Worm (Caenorhabditis elegans) whole organism, mixed stage, embryonic: ENCODE data around the gene C07E3.3.

Source experiments
- M03D4.4 ChIP-seq: sonication (generic microtip); optimal IDR thresholded peaks from 2 replicates; lab custom pipeline; 2017; ENCODE audit warnings: mild to moderate bottlenecking, missing genetic modification characterization, missing compliant biosample characterization
- bed-3 ChIP-seq: fragments of 200-800 bp; sonication (Bioruptor generic); optimal IDR thresholded peaks from 3 replicates; lab custom pipeline; 2018; ENCODE audit warnings: mild to moderate bottlenecking, missing genetic modification characterization, moderate library complexity, missing compliant biosample characterization
- ceh-43 ChIP-seq: fragments of 200-800 bp; sonication (Bioruptor generic); optimal IDR thresholded peaks from 2 replicates; lab custom pipeline; 2018; ENCODE audit warnings: mild to moderate bottlenecking, missing genetic modification characterization, moderate library complexity, missing compliant biosample characterization
- ceh-83 ChIP-seq: fragments of 200-800 bp; sonication (Bioruptor generic); optimal IDR thresholded peaks from 2 replicates; lab custom pipeline; 2018; ENCODE audit warnings: mild to moderate bottlenecking, missing genetic modification characterization, missing compliant biosample characterization
- ces-1 ChIP-seq: fragments of 150-350 bp; optimal IDR thresholded peaks from 2 replicates; lab custom pipeline; 2014; ENCODE audit warnings: missing biosample characterization, missing genetic modification reagents, missing genetic modification characterization
- cnd-1 ChIP-seq: fragments of 200-800 bp; sonication (Bioruptor generic); optimal IDR thresholded peaks from 2 replicates; lab custom pipeline; 2018; ENCODE audit warnings: mild to moderate bottlenecking, missing genetic modification characterization, missing compliant biosample characterization
- drap-1 ChIP-seq: fragments of 200-800 bp; sonication (Bioruptor generic); optimal IDR thresholded peaks from 3 replicates; lab custom pipeline; 2018; ENCODE audit warnings: mild to moderate bottlenecking, missing genetic modification characterization, missing compliant biosample characterization
- ham-2 ChIP-seq: fragments of 200-800 bp; sonication (Bioruptor generic); optimal IDR thresholded peaks from 2 replicates; lab custom pipeline; 2018; ENCODE audit warnings: mild to moderate bottlenecking, missing genetic modification characterization, missing compliant biosample characterization
- hlh-1 ChIP-seq: fragments of 150-350 bp; optimal IDR thresholded peaks from 2 replicates; lab custom pipeline; 2014; ENCODE audit warnings: missing biosample characterization, missing genetic modification reagents, missing genetic modification characterization
- lin-32 ChIP-seq: fragments of 200-800 bp; sonication (Bioruptor generic); optimal IDR thresholded peaks from 2 replicates; lab custom pipeline; 2018; ENCODE audit warnings: mild to moderate bottlenecking, missing genetic modification characterization, missing compliant biosample characterization
- lsy-2 ChIP-seq: fragments of 150-350 bp; optimal IDR thresholded peaks from 2 replicates; lab custom pipeline; 2014; ENCODE audit warnings: missing biosample characterization, missing genetic modification characterization
- mep-1 ChIP-seq: fragments of 150-350 bp; optimal IDR thresholded peaks from 2 replicates; lab custom pipeline; 2017; ENCODE audit warnings: missing biosample characterization, missing genetic modification reagents, missing genetic modification characterization, inconsistent platforms
- mls-2 ChIP-seq: sonication (generic microtip); optimal IDR thresholded peaks from 2 replicates; lab custom pipeline; 2016; ENCODE audit warnings: mild to moderate bottlenecking, missing genetic modification characterization, moderate library complexity, missing compliant biosample characterization
- nhr-12 ChIP-seq: fragments of 150-350 bp; optimal IDR thresholded peaks from 2 replicates; lab custom pipeline; 2014; ENCODE audit warnings: missing biosample characterization, missing genetic modification characterization
- nhr-2 ChIP-seq: fragments of 150-350 bp; optimal IDR thresholded peaks from 2 replicates; lab custom pipeline; 2014; ENCODE audit warnings: missing biosample characterization, missing genetic modification characterization
- nhr-237 ChIP-seq: fragments of 150-350 bp; optimal IDR thresholded peaks from 2 replicates; lab custom pipeline; 2014; ENCODE audit warnings: missing biosample characterization, missing genetic modification characterization
- nhr-28 ChIP-seq: fragments of 150-350 bp; optimal IDR thresholded peaks from 2 replicates; lab custom pipeline; 2014; ENCODE audit warnings: missing biosample characterization, missing genetic modification characterization
- pha-4 ChIP-seq: fragments of 150-350 bp; optimal IDR thresholded peaks from 2 replicates; lab custom pipeline; 2018; ENCODE audit warnings: missing biosample characterization, missing genetic modification reagents, missing genetic modification characterization
- sptf-1 ChIP-seq: sonication (generic microtip); optimal IDR thresholded peaks from 2 replicates; lab custom pipeline; 2017; ENCODE audit warnings: mild to moderate bottlenecking, missing genetic modification characterization, moderate library complexity, missing compliant biosample characterization
- tbx-8 ChIP-seq: fragments of 200-800 bp; sonication (Bioruptor generic); optimal IDR thresholded peaks from 2 replicates; lab custom pipeline; 2018; ENCODE audit warnings: mild to moderate bottlenecking, missing genetic modification characterization, moderate library complexity, missing compliant biosample characterization
- unc-39 ChIP-seq: fragments of 150-350 bp; optimal IDR thresholded peaks from 2 replicates; lab custom pipeline; 2014; ENCODE audit warnings: missing biosample characterization, missing genetic modification characterization
- zip-8 ChIP-seq: fragments of 150-350 bp; optimal IDR thresholded peaks from 2 replicates; lab custom pipeline; 2014; ENCODE audit warnings: missing biosample characterization, missing genetic modification characterization
- ztf-11 ChIP-seq: fragments of 150-350 bp; optimal IDR thresholded peaks from 2 replicates; lab custom pipeline; 2014; ENCODE audit warnings: missing biosample characterization, missing genetic modification characterization

C07E3.3 gene

ce11 chrII:10308726-10309125 lies 48.6 kb downstream of the C07E3.3 start, which contains the start of gene gcy-4:
gcy-4 (minus strand) TSS chrII:10308826.
- no peak for TF ChIP-seq ces-1 (GFP tag; lab: Kevin White, UChicago)
- no peak for TF ChIP-seq nhr-237 (tag; lab: Kevin White, UChicago)
- TF ChIP-seq unc-39 (tag; lab: Kevin White, UChicago): no peak
- TF ChIP-seq tbx-8: no peak
- TF ChIP-seq ceh-43 (GFP tag; lab: Kevin White, UChicago): no peak
- TF ChIP-seq ham-2: no peak
- TF ChIP-seq sptf-1 (tag; lab: Kevin White, UChicago): no peak
- TF ChIP-seq nhr-28 (tag; lab: Kevin White, UChicago): no peak
- no peak for TF ChIP-seq ceh-83 (GFP tag; lab: Kevin White, UChicago)
- TF ChIP-seq mep-1 (tag; lab: Kevin White, UChicago): no peak
- TF ChIP-seq nhr-12 (tag; lab: Kevin White, UChicago): no peak
- TF ChIP-seq cnd-1: no peak
- TF ChIP-seq lin-32 (GFP tag; lab: Kevin White, UChicago): no peak
- TF ChIP-seq hlh-1: no peak
- TF ChIP-seq drap-1 (GFP tag; lab: Kevin White, UChicago): no peak
- no peak for TF ChIP-seq pha-4

ce11 chrII:10303663-10304115 lies 53.6 kb downstream of the C07E3.3 start, which contains the start of gene vha-9:
vha-9 (minus strand) TSS chrII:10303713.
- no peak for TF ChIP-seq ceh-83 (GFP tag; lab: Kevin White, UChicago)
- TF ChIP-seq tbx-8: no peak
- no peak for TF ChIP-seq ztf-11 (tag; lab: Kevin White, UChicago)
- peak; percentile 57 for TF ChIP-seq lsy-2 (tag; lab: Kevin White, UChicago)
- TF ChIP-seq hlh-1: peak; percentile 28
- TF ChIP-seq mep-1 (tag; lab: Kevin White, UChicago): peak; percentile 56
- peak; percentile 3 for TF ChIP-seq nhr-2 (tag; lab: Kevin White, UChicago)
- TF ChIP-seq M03D4.4 (tag; lab: Kevin White, UChicago): peak; percentile 13
- TF ChIP-seq ces-1 (GFP tag; lab: Kevin White, UChicago): peak; percentile 91
- peak; percentile 11 for TF ChIP-seq bed-3 (GFP tag; lab: Kevin White, UChicago)
- TF ChIP-seq nhr-28 (tag; lab: Kevin White, UChicago): no peak
- no peak for TF ChIP-seq zip-8 (tag; lab: Kevin White, UChicago)
- TF ChIP-seq sptf-1 (tag; lab: Kevin White, UChicago): peak; percentile 74
- peak; percentile 7 for TF ChIP-seq pha-4
- no peak for TF ChIP-seq mls-2
- TF ChIP-seq, all 35 proteins: peak for 9
